Worm (Caenorhabditis elegans): ENCODE results near the gene rgef-1.

rgef-1 gene

ce11 chrV:9546860-9547269 is 14.6 kb downstream of the rgef-1 start, which contains the start of gene his-37 (continued):
- TF ChIP-seq F26F4.8 (GFP tag; conservative IDR thresholded peaks at IDR 0.05) (no peak), unc-130 (GFP tag; optimal IDR thresholded peaks at IDR 0.05) (no peak), ces-1 (GFP tag; optimal IDR thresholded peaks at IDR 0.05) (peak; percentile 89), mep-1 (tag; optimal IDR thresholded peaks at IDR 0.05) (peak; percentile 99), tra-1 (GFP tag; IDR thresholded peaks at IDR 0.05) (peak; percentile 98), php-3 (GFP tag; IDR thresholded peaks at IDR 0.05) (peak; percentile 94), daf-8 (GFP tag; IDR thresholded peaks at IDR 0.05) (peak; percentile 85; the same call in 1 of the 2 replicates), egl-43 (GFP tag; IDR thresholded peaks at IDR 0.05) (peak; percentile 95), nhr-25 (tag; optimal IDR thresholded peaks at IDR 0.05; ENCODE audit: borderline replicate concordance, insufficient read depth) (peak; percentile 98), zfp-3 (GFP tag; conservative IDR thresholded peaks at IDR 0.05) (peak; percentile 99), pha-4 (GFP tag; IDR thresholded peaks at IDR 0.05) (peak; percentile 97), pha-4 (tag; optimal IDR thresholded peaks at IDR 0.05) (peak; percentile 98), Y5F2A.4 (GFP tag; optimal IDR thresholded peaks at IDR 0.05) (peak; percentile 84), rbr-2 (tag; optimal IDR thresholded peaks at IDR 0.05) (peak; percentile 99), T26A8.4 (GFP tag; IDR thresholded peaks at IDR 0.05) (peak; percentile 98), unc-62 (GFP tag; optimal IDR thresholded peaks at IDR 0.05 in 1 of 2) (peak; percentile 46 to 100), unc-62 (tag; optimal IDR thresholded peaks at IDR 0.05) (no peak), ceh-32 (tag; optimal IDR thresholded peaks at IDR 0.05; ENCODE audit: poor library complexity) (peak; percentile 82), dmd-6 (GFP tag; IDR thresholded peaks at IDR 0.05) (peak; percentile 99), nhr-102 (tag; optimal IDR thresholded peaks at IDR 0.05) (peak; percentile 99), spr-1 (tag; optimal IDR thresholded peaks at IDR 0.05) (peak; percentile 96), nhr-48 (tag; optimal IDR thresholded peaks at IDR 0.05) (peak; percentile 96), snpc-1.2 (GFP tag; IDR thresholded peaks at IDR 0.05) (no peak), ceh-20 (GFP tag; IDR thresholded peaks at IDR 0.05) (peak; percentile 99), nhr-11 (tag; optimal IDR thresholded peaks at IDR 0.05) (peak; percentile 100), nhr-42 (GFP tag; IDR thresholded peaks at IDR 0.05) (peak; percentile 97), ceh-44 (GFP tag; IDR thresholded peaks at IDR 0.05) (no peak), lir-3 (tag; optimal IDR thresholded peaks at IDR 0.05) (peak; percentile 88), nhr-10 (tag; optimal IDR thresholded peaks at IDR 0.05) (peak; percentile 73), spr-3 (GFP tag; optimal IDR thresholded peaks at IDR 0.05) (peak; percentile 89), mxl-3 (GFP tag; optimal IDR thresholded peaks at IDR 0.05) (peak; percentile 99), hlh-30 (tag; optimal IDR thresholded peaks at IDR 0.05; ENCODE audit: insufficient read depth) (peak; percentile 92)

- TF ChIP-seq nhr-77 (tag; optimal IDR thresholded peaks at IDR 0.05) (peak; percentile 9), zfp-3 (GFP tag; conservative IDR thresholded peaks at IDR 0.05) (peak; percentile 58; the same call in 1 of the 2 replicates), dve-1 (tag; optimal IDR thresholded peaks at IDR 0.05; ENCODE audit: insufficient read depth) (peak; percentile 0), nhr-111 (GFP tag; optimal IDR thresholded peaks at IDR 0.05) (no peak), arid-1 (GFP tag; conservative IDR thresholded peaks at IDR 0.05) (0 out of 2 replicates have a peak, but pooled peaks have one; percentile 22), ama-1 (optimal IDR thresholded peaks at IDR 0.05) (peak; percentile 64), Y75B8A.6 (GFP tag; IDR thresholded peaks at IDR 0.05) (no peak), hmg-1.1 (GFP tag; IDR thresholded peaks at IDR 0.05) (peak; percentile 41; the same call in 1 of the 2 replicates), ZK337.2 (GFP tag; IDR thresholded peaks at IDR 0.05) (no peak)
These were observed 15.4 kb downstream of the rgef-1 start, which contains the start of gene C50F4.6 for ce11 chrV:9546042-9546581. Gene C50F4.6, plus strand, starts transcription at chrV:9546092.

All from whole organism, L4 larva.